Fruit fly (Drosophila melanogaster) whole organism, embryonic: ENCODE measurements around the gene Cyp318a1.

Experiments used
- CG11504 ChIP-seq: fragments of 200-800 bp; sonication (Bioruptor generic); optimal IDR thresholded peaks from 3 replicates; lab custom pipeline; 2019; ENCODE audit warnings: missing biosample characterization, mild to moderate bottlenecking, missing genetic modification characterization, moderate library complexity
- CG17829 ChIP-seq: fragments of 200-800 bp; optimal IDR thresholded peaks from 2 replicates; lab custom pipeline; 2019; ENCODE audit warnings: missing biosample characterization, mild to moderate bottlenecking, missing genetic modification characterization, moderate library complexity
- CG2202 ChIP-seq: fragments of 200-800 bp; sonication (Bioruptor generic); optimal IDR thresholded peaks from 2 replicates; lab custom pipeline; 2018; ENCODE audit warnings: missing biosample characterization, mild to moderate bottlenecking, missing genetic modification characterization
- CG32772 ChIP-seq: fragments of 200-800 bp; sonication (Bioruptor generic); IDR thresholded peaks from 2 replicates; pipeline ENCODE4 v1.3.6; 2022; ENCODE audit warnings: missing biosample characterization, missing genetic modification characterization
- Eip74EF ChIP-seq, 2 experiments: fragments of 200-800 bp in 1 of 2; fragments of >200 bp in 1 of 2; sonication (Bioruptor generic) in 1 of 2; optimal IDR thresholded peaks; 2 replicates each; lab custom pipeline; 2017 to 2019; ENCODE audit warnings: missing biosample characterization in 2 of 2, missing genetic modification characterization in 2 of 2, mild to moderate bottlenecking in 1 of 2, moderate library complexity in 1 of 2
- HLH54F ChIP-seq: fragments of 200-800 bp; sonication (Bioruptor generic); optimal IDR thresholded peaks from 3 replicates; lab custom pipeline; 2016; ENCODE audit warnings: missing biosample characterization, missing genetic modification characterization
- aop ChIP-seq: fragments of 200-800 bp; sonication (Bioruptor generic); IDR thresholded peaks from 2 replicates; pipeline ENCODE4 v1.3.6; 2022; ENCODE audit warnings: missing biosample characterization, missing genetic modification characterization
- her ChIP-seq: fragments of 200-800 bp; sonication (Bioruptor generic); optimal IDR thresholded peaks from 2 replicates; lab custom pipeline; 2016; ENCODE audit warnings: missing biosample characterization, missing genetic modification characterization

DNA sequence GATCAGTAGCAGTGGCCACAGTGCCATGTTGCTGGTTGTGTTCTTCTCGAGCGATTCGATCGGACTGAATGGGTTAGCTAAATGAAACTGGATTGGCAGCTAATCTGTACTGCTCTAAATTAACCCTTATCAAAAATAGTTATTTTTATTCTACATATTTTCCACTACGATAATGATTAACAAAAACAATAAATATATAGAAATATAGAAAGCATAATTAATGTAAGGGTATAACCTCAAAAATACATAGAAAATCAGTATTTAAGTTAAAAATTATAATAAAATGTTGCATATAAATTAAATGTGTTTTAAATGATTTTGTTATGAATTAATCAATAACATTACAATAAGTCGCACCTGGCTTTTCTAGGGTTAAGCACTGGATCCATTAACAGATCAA is 1.0 kb upstream of the Cyp318a1 start, which contains the start of gene Cyp311a1:
- TF ChIP-seq Eip74EF (GFP tag; optimal IDR thresholded peaks at IDR 0.05; lab: Kevin White, UChicago): no peak
- TF ChIP-seq aop (GFP tag; lab: Robert Waterston, UW): no peak
- no peak for TF ChIP-seq CG32772 (GFP tag; lab: Robert Waterston, UW)
- no peak for TF ChIP-seq HLH54F
- no peak for TF ChIP-seq her (GFP tag; lab: Kevin White, UChicago)
- no peak for TF ChIP-seq CG17829 (tag; lab: Kevin White, UChicago)
- TF ChIP-seq CG2202 (tag; lab: Kevin White, UChicago): no peak
- no peak for TF ChIP-seq CG11504
